Worm (Caenorhabditis elegans) whole organism, L4/young adult: ENCODE results near the gene Y54G2A.11.

Experiments used
- W03F9.2 ChIP-seq: fragments of 150-350 bp; optimal IDR thresholded peaks from 2 replicates; lab custom pipeline; 2014; ENCODE audit warnings: missing biosample characterization, missing genetic modification characterization
- dao-5 ChIP-seq: sonication (generic microtip); optimal IDR thresholded peaks from 2 replicates; lab custom pipeline; 2016; ENCODE audit warnings: missing genotype, missing genetic modification characterization, moderate library complexity, missing compliant biosample characterization
- him-1 ChIP-seq: sonication (generic microtip); optimal IDR thresholded peaks from 2 replicates; lab custom pipeline; 2016; ENCODE audit warnings: missing genotype, missing genetic modification reagents, missing genetic modification characterization, missing compliant biosample characterization

- TF ChIP-seq dao-5: no peak
- no peak for TF ChIP-seq him-1 (tag; lab: Kevin White, UChicago)
- no peak for TF ChIP-seq W03F9.2 (tag; lab: Kevin White, UChicago)
Measured at ce11 chrIV:2750607-2751006, 21.0 kb downstream of the Y54G2A.11 start.
